Fruit fly (Drosophila melanogaster) whole organism, pupa: ENCODE results near the gene Ns1.
A peak's percentile ranks its signal among the peaks of the same experiment; 100 is the strongest.

Experiments used
- CG10348 ChIP-seq: fragments of 200-800 bp; sonication (Bioruptor generic); IDR thresholded peaks from 2 replicates; pipeline ENCODE4 v1.3.6; 2022; ENCODE audit warnings: missing biosample characterization, missing genetic modification characterization
- CG12605 ChIP-seq: fragments of 200-800 bp; sonication (Bioruptor generic); IDR thresholded peaks from 2 replicates; pipeline ENCODE4 v1.3.6; 2022; ENCODE audit warnings: missing biosample characterization, missing genetic modification characterization
- CG13204 ChIP-seq: fragments of 200-800 bp; sonication (Bioruptor generic); optimal IDR thresholded peaks from 2 replicates; lab custom pipeline; 2018; ENCODE audit warnings: missing biosample characterization, mild to moderate bottlenecking, missing genetic modification characterization, moderate library complexity
- CG14655 ChIP-seq: fragments of 200-800 bp; sonication (Bioruptor generic); optimal IDR thresholded peaks from 3 replicates; lab custom pipeline; 2017; ENCODE audit warnings: mild to moderate bottlenecking, missing biosample characterization, missing genetic modification reagents, missing genetic modification characterization
- CG15710 ChIP-seq: fragments of 200-800 bp; sonication (Bioruptor generic); optimal IDR thresholded peaks from 2 replicates; lab custom pipeline; 2018; ENCODE audit warnings: missing biosample characterization, mild to moderate bottlenecking, missing genetic modification characterization, moderate library complexity
- CG17806 ChIP-seq: fragments of 200-800 bp; sonication (Bioruptor generic); optimal IDR thresholded peaks from 2 replicates; lab custom pipeline; 2018; ENCODE audit warnings: missing biosample characterization, mild to moderate bottlenecking, missing genetic modification characterization, moderate library complexity
- CG32121 ChIP-seq: fragments of 200-800 bp; sonication (Bioruptor generic); IDR thresholded peaks from 2 replicates; pipeline ENCODE4 v1.3.6; 2022; ENCODE audit warnings: missing biosample characterization, missing genetic modification characterization
- CG34367 ChIP-seq: fragments of 200-800 bp; sonication (Bioruptor generic); optimal IDR thresholded peaks from 2 replicates; lab custom pipeline; 2018; ENCODE audit warnings: missing biosample characterization, mild to moderate bottlenecking, missing genetic modification characterization
- CG4496 ChIP-seq: fragments of 200-800 bp; sonication (Bioruptor generic); IDR thresholded peaks from 3 replicates; pipeline ENCODE4 v1.3.6; 2022; ENCODE audit warnings: missing biosample characterization, missing genetic modification characterization
- CG8159 ChIP-seq: fragments of 200-800 bp; sonication (Bioruptor generic); optimal IDR thresholded peaks from 3 replicates; lab custom pipeline; 2018; ENCODE audit warnings: missing biosample characterization, mild to moderate bottlenecking, missing genetic modification characterization, moderate library complexity
- CG8301 ChIP-seq: fragments of 200-800 bp; sonication (Bioruptor generic); optimal IDR thresholded peaks from 2 replicates; lab custom pipeline; 2018; ENCODE audit warnings: missing biosample characterization, mild to moderate bottlenecking, missing genetic modification characterization
- CG9948 ChIP-seq: fragments of 200-800 bp; sonication (Bioruptor generic); optimal IDR thresholded peaks from 2 replicates; lab custom pipeline; 2018; ENCODE audit warnings: missing biosample characterization, mild to moderate bottlenecking, missing genetic modification characterization, moderate library complexity
- D1 ChIP-seq: fragments of 200-800 bp; sonication (Bioruptor generic); optimal IDR thresholded peaks from 2 replicates; lab custom pipeline; 2018; ENCODE audit warnings: missing biosample characterization, mild to moderate bottlenecking, missing genetic modification characterization, moderate library complexity
- EcR ChIP-seq: fragments of 200-800 bp; sonication (Bioruptor generic); optimal IDR thresholded peaks from 3 replicates; lab custom pipeline; 2019; ENCODE audit warnings: missing biosample characterization, missing genetic modification characterization, mild to moderate bottlenecking, moderate library complexity, missing genetic modification reagents
- Ets98B ChIP-seq: fragments of 200-800 bp; sonication (Bioruptor generic); IDR thresholded peaks from 2 replicates; pipeline ENCODE4 v1.3.6; 2022; ENCODE audit warnings: missing biosample characterization, missing genetic modification characterization
- Pif1A ChIP-seq: fragments of 200-800 bp; sonication (Bioruptor generic); optimal IDR thresholded peaks from 3 replicates; lab custom pipeline; 2016; ENCODE audit warnings: missing biosample characterization, missing genetic modification characterization
- Pif1B ChIP-seq: fragments of 200-800 bp; sonication (Bioruptor generic); optimal IDR thresholded peaks from 3 replicates; lab custom pipeline; 2016; ENCODE audit warnings: missing biosample characterization, missing genetic modification characterization
- Snoo ChIP-seq: fragments of 200-800 bp; sonication (Bioruptor generic); optimal IDR thresholded peaks from 3 replicates; lab custom pipeline; 2017; ENCODE audit warnings: missing biosample characterization, mild to moderate bottlenecking, missing genetic modification characterization, inconsistent platforms
- fd96Ca ChIP-seq: fragments of 200-800 bp; sonication (Bioruptor generic); IDR thresholded peaks from 3 replicates; pipeline ENCODE4 v1.3.6; 2022; ENCODE audit warnings: missing biosample characterization, missing genetic modification characterization
- gl ChIP-seq: fragments of 200-800 bp; sonication (Bioruptor generic); optimal IDR thresholded peaks from 2 replicates; lab custom pipeline; 2018; ENCODE audit warnings: missing biosample characterization, mild to moderate bottlenecking, missing genetic modification characterization
- rn ChIP-seq: fragments of 200-800 bp; sonication (Bioruptor generic); IDR thresholded peaks from 2 replicates; pipeline ENCODE4 v1.3.6; 2022; ENCODE audit warnings: missing biosample characterization, missing genetic modification characterization

The Ns1 gene

DNA sequence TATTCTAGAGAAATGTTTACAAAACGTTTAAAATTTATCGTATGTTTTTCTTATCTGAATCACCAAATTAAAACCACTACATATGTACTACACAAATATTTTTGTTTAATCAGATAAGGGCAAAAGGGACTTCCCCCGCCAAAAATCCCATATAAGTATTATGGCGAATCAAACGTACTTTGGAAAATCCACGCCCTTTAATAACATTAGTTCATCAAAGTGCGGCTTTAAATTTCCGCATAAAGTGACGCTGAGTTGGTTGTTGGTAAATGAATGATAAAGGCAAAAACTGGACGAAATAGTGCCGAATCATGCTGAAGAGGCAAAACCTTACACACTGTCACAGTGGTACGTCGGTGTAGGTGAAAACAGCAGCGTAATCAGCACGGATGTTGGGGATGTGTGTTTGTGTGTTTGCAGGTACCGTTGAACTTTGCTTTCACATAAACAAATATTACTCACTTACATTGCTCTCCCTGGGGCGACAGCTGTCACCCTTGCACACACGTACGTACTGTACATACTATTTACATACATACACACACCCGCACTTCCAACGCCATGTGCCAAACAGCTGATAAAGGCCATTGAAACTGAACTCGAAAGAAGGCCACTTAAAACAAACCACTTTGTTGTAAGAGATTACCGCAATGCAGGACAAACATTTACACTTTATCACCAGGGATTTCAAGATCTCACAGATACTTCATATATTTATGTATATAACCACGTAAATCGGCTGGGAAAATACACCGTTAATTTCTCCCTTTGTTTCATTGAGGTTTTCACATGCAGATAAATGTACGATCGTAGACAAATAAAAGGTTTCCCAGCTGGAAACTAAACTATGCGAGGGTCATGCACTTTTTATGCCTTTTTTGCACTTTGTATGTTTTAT, 6.7 kb upstream of the Ns1 start:
- TF ChIP-seq Ets98B (GFP tag; lab: Robert Waterston, UW) (peak; percentile 12; the same call in 1 of the 2 replicates), CG4496 (GFP tag; lab: Robert Waterston, UW) (peak; percentile 44; the same call in 1 of the 3 replicates), CG13204 (GFP tag; lab: Kevin White, UChicago) (peak; percentile 8), D1 (tag; lab: Kevin White, UChicago) (peak; percentile 57), CG8159 (tag; lab: Kevin White, UChicago) (no peak), fd96Ca (no peak), CG15710 (tag; lab: Kevin White, UChicago) (no peak), CG17806 (tag; lab: Kevin White, UChicago) (no peak), gl (tag; lab: Kevin White, UChicago) (peak; percentile 65), CG12605 (GFP tag; lab: Robert Waterston, UW) (peak; percentile 36; the same call in 1 of the 2 replicates), Snoo (tag; lab: Kevin White, UChicago) (no peak), CG34367 (tag; lab: Kevin White, UChicago) (no peak), EcR (peak; percentile 96), CG9948 (tag; lab: Kevin White, UChicago) (no peak), Pif1A (GFP tag; lab: Kevin White, UChicago) (peak; percentile 8), rn (GFP tag; lab: Robert Waterston, UW) (no peak), CG14655 (GFP tag; lab: Kevin White, UChicago) (no peak), CG32121 (GFP tag; lab: Robert Waterston, UW) (no peak), Pif1B (GFP tag; lab: Kevin White, UChicago) (peak; percentile 21), CG10348 (GFP tag; lab: Robert Waterston, UW) (no peak), CG8301 (no peak)
- TF ChIP-seq, all 21 proteins: peak for 9

DNA sequence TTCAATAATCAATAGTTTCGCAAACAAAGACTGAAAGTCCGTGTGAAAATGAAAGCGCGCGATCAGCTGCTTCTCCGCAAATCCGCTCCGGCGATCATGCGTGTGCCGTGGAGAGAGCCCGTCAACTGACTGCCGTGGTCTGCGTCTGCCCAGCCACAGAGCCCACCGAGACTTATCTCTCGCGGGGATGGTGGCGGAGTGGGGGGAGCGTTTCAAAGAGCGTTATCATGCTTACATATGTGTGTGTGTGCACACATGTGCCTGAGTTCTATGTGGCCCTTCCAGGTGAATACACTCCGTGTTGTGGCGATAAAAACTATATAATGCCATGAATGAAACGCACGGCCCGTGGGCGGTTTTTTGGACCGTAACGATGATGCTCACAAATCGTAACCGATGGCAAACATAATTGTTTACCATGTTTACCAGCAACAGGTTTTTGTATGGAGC, 5.5 kb upstream of the Ns1 start:
- 0 out of 2 replicates have a peak, but pooled peaks have one; percentile 15 for TF ChIP-seq CG32121 (GFP tag; lab: Robert Waterston, UW)
- TF ChIP-seq CG10348 (GFP tag; lab: Robert Waterston, UW), result no peak
- no peak for TF ChIP-seq Snoo (tag; lab: Kevin White, UChicago)
- peak; percentile 23; the same call in 1 of the 2 replicates for TF ChIP-seq Ets98B (GFP tag; lab: Robert Waterston, UW)
- TF ChIP-seq CG34367 (tag; lab: Kevin White, UChicago), result no peak
- no peak for TF ChIP-seq Pif1B (GFP tag; lab: Kevin White, UChicago)
- TF ChIP-seq CG4496 (GFP tag; lab: Robert Waterston, UW), result peak; percentile 51; the same call in 1 of the 3 replicates
- TF ChIP-seq CG9948 (tag; lab: Kevin White, UChicago), result no peak
- peak; percentile 52 for TF ChIP-seq CG12605 (GFP tag; lab: Robert Waterston, UW)
- no peak for TF ChIP-seq CG8159 (tag; lab: Kevin White, UChicago)
- no peak for TF ChIP-seq CG17806 (tag; lab: Kevin White, UChicago)
- TF ChIP-seq gl (tag; lab: Kevin White, UChicago), result no peak
- no peak for TF ChIP-seq CG15710 (tag; lab: Kevin White, UChicago)
- TF ChIP-seq D1 (tag; lab: Kevin White, UChicago), result no peak
- no peak for TF ChIP-seq Pif1A (GFP tag; lab: Kevin White, UChicago)
- TF ChIP-seq CG13204 (GFP tag; lab: Kevin White, UChicago), result no peak
- no peak for TF ChIP-seq rn (GFP tag; lab: Robert Waterston, UW)
- TF ChIP-seq CG14655 (GFP tag; lab: Kevin White, UChicago), result no peak
- peak; percentile 88 for TF ChIP-seq EcR
- TF ChIP-seq CG8301, result no peak
- TF ChIP-seq fd96Ca, result peak; percentile 33; the same call in 1 of the 3 replicates

DNA sequence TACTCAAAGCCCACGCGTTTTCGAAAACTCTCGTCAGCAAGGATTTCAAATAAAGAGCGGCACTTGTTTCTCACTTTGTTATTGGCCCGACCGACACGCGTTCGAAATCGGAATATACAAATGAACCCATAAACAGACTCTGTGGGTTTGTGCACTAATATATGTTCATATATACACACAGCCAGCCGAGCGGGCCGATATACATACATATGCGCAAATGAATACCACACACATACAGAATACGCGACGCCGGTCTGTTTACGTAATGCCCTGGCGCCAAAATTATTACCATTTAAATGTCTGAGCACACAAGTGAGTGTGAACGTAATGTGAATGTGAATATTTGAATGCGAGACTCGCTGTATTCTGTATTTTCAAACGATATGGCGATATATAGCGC, 4.8 kb downstream of the Ns1 start:
- TF ChIP-seq rn (GFP tag; lab: Robert Waterston, UW) (no peak), CG15710 (tag; lab: Kevin White, UChicago) (no peak), CG9948 (tag; lab: Kevin White, UChicago) (no peak), CG17806 (tag; lab: Kevin White, UChicago) (no peak), gl (tag; lab: Kevin White, UChicago) (no peak), CG8159 (tag; lab: Kevin White, UChicago) (no peak), Snoo (tag; lab: Kevin White, UChicago) (no peak), Pif1B (GFP tag; lab: Kevin White, UChicago) (no peak), EcR (no peak), D1 (tag; lab: Kevin White, UChicago) (no peak), CG12605 (GFP tag; lab: Robert Waterston, UW) (no peak), CG4496 (GFP tag; lab: Robert Waterston, UW) (no peak), Ets98B (GFP tag; lab: Robert Waterston, UW) (no peak), CG32121 (GFP tag; lab: Robert Waterston, UW) (no peak), CG14655 (GFP tag; lab: Kevin White, UChicago) (no peak), Pif1A (GFP tag; lab: Kevin White, UChicago) (no peak), CG34367 (tag; lab: Kevin White, UChicago) (no peak)

DNA sequence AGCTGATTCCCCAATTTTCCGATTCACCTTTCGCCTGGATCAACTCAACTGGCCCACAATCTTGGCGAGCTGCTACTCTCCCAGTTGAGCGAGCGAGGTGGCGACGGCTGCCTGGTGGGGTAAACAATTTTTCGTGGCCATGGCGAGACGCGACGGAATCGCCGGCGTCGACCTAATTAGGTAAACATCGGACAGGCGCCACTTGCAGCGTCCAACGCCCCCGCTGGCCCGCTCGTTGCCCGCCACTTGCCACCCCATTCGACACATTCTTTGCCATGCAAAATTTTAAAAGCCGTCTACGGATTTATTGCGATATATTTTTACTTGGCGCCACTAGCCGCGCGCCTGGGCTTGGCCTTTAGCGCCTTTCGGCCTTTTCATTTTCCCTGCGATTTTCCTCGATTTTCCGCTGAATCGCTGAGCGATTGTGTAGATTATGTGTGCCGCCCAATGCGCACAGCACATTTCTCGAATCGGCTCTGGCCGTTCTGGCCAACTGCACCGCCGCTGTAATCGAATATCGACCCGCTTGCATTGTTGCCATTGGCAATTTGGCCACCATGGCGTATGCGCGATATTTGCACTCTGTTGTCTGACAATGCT, 5.5 kb downstream of the Ns1 start:
- 0 out of 3 replicates have a peak, but pooled peaks have one; percentile 16 for TF ChIP-seq CG4496 (GFP tag; lab: Robert Waterston, UW)
- TF ChIP-seq CG12605 (GFP tag; lab: Robert Waterston, UW), result no peak
- no peak for TF ChIP-seq gl (tag; lab: Kevin White, UChicago)
- peak; percentile 43 for TF ChIP-seq EcR
- no peak for TF ChIP-seq CG17806 (tag; lab: Kevin White, UChicago)
- peak; percentile 28; the same call in 1 of the 2 replicates for TF ChIP-seq CG32121 (GFP tag; lab: Robert Waterston, UW)
- TF ChIP-seq Pif1B (GFP tag; lab: Kevin White, UChicago), result no peak
- no peak for TF ChIP-seq CG8159 (tag; lab: Kevin White, UChicago)
